Worm (Caenorhabditis elegans) whole organism, L1 larva: ENCODE data around the gene Y38F1A.4.

Source experiments
- C04F5.9 ChIP-seq: sonication (generic microtip); optimal IDR thresholded peaks from 2 replicates; lab custom pipeline; 2016; ENCODE audit warnings: missing genetic modification characterization, missing compliant biosample characterization
- C16A3.4 ChIP-seq: fragments of 150-350 bp; optimal IDR thresholded peaks from 2 replicates; lab custom pipeline; 2014; ENCODE audit warnings: missing biosample characterization, missing genetic modification characterization
- F16B12.6 ChIP-seq: fragments of 150-350 bp; optimal IDR thresholded peaks from 2 replicates; lab custom pipeline; 2014; ENCODE audit warnings: missing biosample characterization, missing genetic modification characterization
- Y116A8C.19 ChIP-seq: sonication (generic microtip); optimal IDR thresholded peaks from 2 replicates; lab custom pipeline; 2016; ENCODE audit warnings: missing compliant biosample characterization, missing genetic modification characterization, borderline replicate concordance
- ama-1 ChIP-seq: fragments of 150-350 bp; optimal IDR thresholded peaks from 2 replicates; lab custom pipeline; 2014
- blmp-1 ChIP-seq: fragments of 150-350 bp; optimal IDR thresholded peaks from 2 replicates; lab custom pipeline; 2014; ENCODE audit warnings: missing biosample characterization, missing genetic modification characterization
- ceh-8 ChIP-seq: fragments of 200-800 bp; sonication (Bioruptor generic); optimal IDR thresholded peaks from 2 replicates; lab custom pipeline; 2018; ENCODE audit warnings: mild to moderate bottlenecking, missing genetic modification characterization, moderate library complexity, missing compliant biosample characterization
- ceh-82 ChIP-seq, 3 experiments: fragments of 150-350 bp in 1 of 3; sonication (generic microtip) in 2 of 3; optimal IDR thresholded peaks; 2 replicates each; lab custom pipeline; 2014 to 2017; ENCODE audit warnings: missing biosample characterization in 3 of 3, missing genetic modification characterization in 3 of 3
- ces-1 ChIP-seq: fragments of 150-350 bp; optimal IDR thresholded peaks from 2 replicates; lab custom pipeline; 2014; ENCODE audit warnings: missing biosample characterization, missing genetic modification reagents, missing genetic modification characterization
- dsc-1 ChIP-seq: sonication (generic microtip); optimal IDR thresholded peaks from 2 replicates; lab custom pipeline; 2016; ENCODE audit warnings: mild to moderate bottlenecking, missing genetic modification characterization, missing compliant biosample characterization
- efl-1 ChIP-seq, 4 experiments: fragments of 150-350 bp; optimal IDR thresholded peaks in 3 of 4; peaks in 1 of 4; 1 replicate in 1 of 4; 2 replicates in 3 of 4; lab custom pipeline; 2014; ENCODE audit warnings: missing biosample characterization in 2 of 4, missing genetic modification characterization in 2 of 4, missing genetic modification reagents in 2 of 4
- efl-3 ChIP-seq: fragments of 200-800 bp; sonication (Bioruptor generic); optimal IDR thresholded peaks from 2 replicates; lab custom pipeline; 2018; ENCODE audit warnings: mild to moderate bottlenecking, missing genetic modification characterization, missing compliant biosample characterization
- egl-13 ChIP-seq: sonication (generic microtip); optimal IDR thresholded peaks from 2 replicates; lab custom pipeline; 2016; ENCODE audit warnings: missing genotype, missing genetic modification reagents, missing genetic modification characterization, missing compliant biosample characterization
- elt-2 ChIP-seq: sonication (generic microtip); optimal IDR thresholded peaks from 2 replicates; lab custom pipeline; 2016; ENCODE audit warnings: missing genetic modification characterization, mild to moderate bottlenecking, inconsistent platforms, missing compliant biosample characterization, missing genetic modification reagents
- elt-3 ChIP-seq, 6 experiments: fragments of 150-350 bp in 1 of 6; sonication (generic microtip); optimal IDR thresholded peaks; 2 replicates each; lab custom pipeline; 2017 to 2018; ENCODE audit warnings: missing biosample characterization in 6 of 6, missing genetic modification characterization in 6 of 6, inconsistent platforms in 1 of 6
- fkh-10 ChIP-seq: sonication (generic microtip); optimal IDR thresholded peaks from 2 replicates; lab custom pipeline; 2017; ENCODE audit warnings: missing biosample characterization, missing genetic modification reagents, missing genetic modification characterization
- fkh-4 ChIP-seq: sonication (generic microtip); optimal IDR thresholded peaks from 2 replicates; lab custom pipeline; 2016; ENCODE audit warnings: missing compliant biosample characterization, missing genetic modification characterization, borderline replicate concordance
- fkh-8 ChIP-seq: sonication (generic microtip); optimal IDR thresholded peaks from 2 replicates; lab custom pipeline; 2016; ENCODE audit warnings: mild to moderate bottlenecking, missing genetic modification characterization, missing compliant biosample characterization
- fos-1 ChIP-seq: fragments of 150-350 bp; optimal IDR thresholded peaks from 2 replicates; lab custom pipeline; 2014; ENCODE audit warnings: missing biosample characterization, missing genetic modification characterization
- hpl-2 ChIP-seq: fragments of 150-350 bp; optimal IDR thresholded peaks from 2 replicates; lab custom pipeline; 2014; ENCODE audit warnings: missing biosample characterization, missing genetic modification reagents, missing genetic modification characterization
- irx-1 ChIP-seq: sonication (generic microtip); optimal IDR thresholded peaks from 2 replicates; lab custom pipeline; 2016; ENCODE audit warnings: missing genetic modification characterization, missing compliant biosample characterization
- isw-1 ChIP-seq: fragments of 200-800 bp; sonication (Bioruptor generic); IDR thresholded peaks from 2 replicates; pipeline ENCODE4 v1.3.6; 2022; ENCODE audit warnings: missing genetic modification characterization, missing compliant biosample characterization
- lin-13 ChIP-seq: fragments of 150-350 bp; optimal IDR thresholded peaks from 2 replicates; lab custom pipeline; 2014; ENCODE audit warnings: missing biosample characterization, missing genetic modification reagents, missing genetic modification characterization
- lir-3 ChIP-seq: sonication (generic microtip); optimal IDR thresholded peaks from 2 replicates; lab custom pipeline; 2016; ENCODE audit warnings: mild to moderate bottlenecking, missing genetic modification characterization, moderate library complexity, missing compliant biosample characterization; ENCODE audit not compliant: poor library complexity
- mdl-1 ChIP-seq, 2 experiments: fragments of 150-350 bp; optimal IDR thresholded peaks; 2 replicates each; lab custom pipeline; 2014 to 2017; ENCODE audit warnings: missing biosample characterization in 2 of 2, missing genetic modification characterization in 2 of 2, inconsistent platforms in 1 of 2
- nhr-11 ChIP-seq: fragments of 150-350 bp; optimal IDR thresholded peaks from 2 replicates; lab custom pipeline; 2014; ENCODE audit warnings: missing biosample characterization, missing genetic modification characterization
- nhr-20 ChIP-seq: sonication (generic microtip); optimal IDR thresholded peaks from 2 replicates; lab custom pipeline; 2016; ENCODE audit warnings: mild to moderate bottlenecking, missing genetic modification characterization, missing compliant biosample characterization
- nhr-237 ChIP-seq: fragments of 150-350 bp; optimal IDR thresholded peaks from 2 replicates; lab custom pipeline; 2014; ENCODE audit warnings: missing biosample characterization, missing genetic modification characterization
- nhr-71 ChIP-seq: sonication (generic microtip); optimal IDR thresholded peaks from 2 replicates; lab custom pipeline; 2016; ENCODE audit warnings: mild to moderate bottlenecking, missing genetic modification characterization, moderate library complexity, missing compliant biosample characterization
- nhr-84 ChIP-seq: sonication (generic microtip); optimal IDR thresholded peaks from 2 replicates; lab custom pipeline; 2017; ENCODE audit warnings: missing biosample characterization, missing genetic modification characterization
- nhr-85 ChIP-seq: sonication (generic microtip); peaks from one replicate; lab custom pipeline; 2016; ENCODE audit warnings: missing genetic modification characterization, inconsistent platforms, missing compliant biosample characterization
- nhr-90 ChIP-seq: sonication (generic microtip); optimal IDR thresholded peaks from 2 replicates; lab custom pipeline; 2016; ENCODE audit warnings: mild to moderate bottlenecking, missing genetic modification characterization, missing compliant biosample characterization; ENCODE audit not compliant: poor library complexity
- pqm-1 ChIP-seq: sonication (generic microtip); optimal IDR thresholded peaks from 3 replicates; lab custom pipeline; 2017; ENCODE audit warnings: missing biosample characterization, missing genetic modification characterization
- skn-1 ChIP-seq: fragments of 150-350 bp; optimal IDR thresholded peaks from 2 replicates; lab custom pipeline; 2014; ENCODE audit warnings: missing biosample characterization, missing genetic modification characterization
- snpc-4 ChIP-seq: fragments of 150-350 bp; optimal IDR thresholded peaks from 2 replicates; lab custom pipeline; 2014; ENCODE audit warnings: missing biosample characterization, missing genetic modification characterization
- swsn-7 ChIP-seq: sonication (generic microtip); optimal IDR thresholded peaks from 2 replicates; lab custom pipeline; 2016; ENCODE audit warnings: missing genetic modification characterization, missing compliant biosample characterization
- tbx-2 ChIP-seq: sonication (generic microtip); optimal IDR thresholded peaks from 2 replicates; lab custom pipeline; 2016; ENCODE audit warnings: missing genetic modification characterization, missing compliant biosample characterization
- unc-30 ChIP-seq: sonication (generic microtip); optimal IDR thresholded peaks from 2 replicates; lab custom pipeline; 2017; ENCODE audit warnings: missing biosample characterization, missing genetic modification characterization
- unc-62 ChIP-seq: fragments of 150-350 bp; optimal IDR thresholded peaks from 2 replicates; lab custom pipeline; 2014; ENCODE audit warnings: missing biosample characterization, missing genetic modification reagents, missing genetic modification characterization
- unc-86 ChIP-seq: sonication (generic microtip); optimal IDR thresholded peaks from 2 replicates; lab custom pipeline; 2016; ENCODE audit warnings: missing genetic modification characterization, missing compliant biosample characterization
- unc-98 ChIP-seq: fragments of 200-800 bp; sonication (Bioruptor generic); IDR thresholded peaks from 2 replicates; pipeline ENCODE4 v1.3.6; 2022; ENCODE audit warnings: missing genetic modification characterization, missing compliant biosample characterization
- zag-1 ChIP-seq: fragments of 150-350 bp; optimal IDR thresholded peaks from 2 replicates; lab custom pipeline; 2014; ENCODE audit warnings: missing biosample characterization, missing genetic modification characterization

Y38F1A.4 gene

DNA sequence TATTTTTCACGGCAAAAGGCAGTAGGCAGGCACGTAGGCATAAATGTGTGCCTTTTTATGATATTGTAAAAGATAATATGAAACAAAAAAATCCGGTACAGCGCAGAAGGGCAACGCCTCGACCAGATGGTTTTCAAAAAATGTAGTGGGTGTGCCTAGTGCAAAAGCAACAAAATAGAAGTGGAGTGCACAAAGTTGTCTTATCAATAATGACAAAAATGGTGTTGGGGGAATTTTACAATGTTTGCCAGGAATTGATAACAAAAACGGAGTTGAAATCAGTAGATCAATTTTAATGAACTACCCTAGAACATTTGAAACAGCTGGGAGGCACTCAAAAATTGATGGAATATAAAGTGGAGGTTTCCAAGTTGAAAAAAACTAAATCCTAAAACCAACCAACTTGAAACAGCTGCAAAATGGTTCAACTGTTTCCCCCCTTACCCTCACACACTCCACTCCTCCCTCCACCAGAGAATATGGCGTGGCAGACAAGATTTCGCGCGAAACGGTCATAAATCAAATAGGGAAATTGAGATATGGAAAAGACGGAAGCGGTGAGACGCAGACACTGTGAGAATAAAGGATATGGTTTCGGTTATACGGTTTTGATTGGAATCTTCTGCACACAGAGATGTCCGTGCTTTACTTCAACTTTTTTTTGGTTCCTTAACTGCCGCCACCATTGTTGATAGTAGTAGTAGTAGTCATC, 34.8 kb upstream of the Y38F1A.4 start (continued):
- TF ChIP-seq nhr-11 (tag; lab: Kevin White, UChicago) (no peak), unc-30 (tag; lab: Kevin White, UChicago) (no peak), nhr-85 (peak; percentile 89), skn-1 (tag; lab: Kevin White, UChicago) (no peak), swsn-7 (no peak)

DNA sequence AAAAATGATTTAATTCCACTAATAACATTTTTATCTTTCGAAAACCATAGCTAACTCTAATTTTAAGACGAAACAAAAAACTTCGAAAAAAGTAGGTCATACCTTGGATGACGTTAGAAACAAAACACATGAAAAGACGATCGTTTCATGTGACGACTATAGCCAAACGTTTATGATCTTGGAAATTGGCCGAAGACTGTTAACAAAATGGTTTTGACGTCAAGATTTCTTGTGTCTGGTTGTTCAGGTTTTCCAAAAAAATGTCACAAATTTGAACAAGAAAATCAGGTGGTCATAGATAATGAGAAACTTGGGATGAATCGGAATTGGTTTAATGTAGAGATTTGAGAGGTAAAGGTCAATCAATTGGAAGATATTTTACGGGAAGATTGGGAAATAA, 33.7 kb upstream of the Y38F1A.4 start:
- TF ChIP-seq efl-1 (optimal IDR thresholded peaks at IDR 0.05; lab: Kevin White, UChicago): no peak
- peak in 1 of 2 experiments; percentile 94 for TF ChIP-seq efl-1 (GFP tag; optimal IDR thresholded peaks at IDR 0.05 in 1 of 2; lab: Kevin White, UChicago)
- peak; percentile 66 for TF ChIP-seq nhr-85
- peak in 1 of 2 experiments; percentile 3 for TF ChIP-seq mdl-1 (tag; optimal IDR thresholded peaks at IDR 0.05; lab: Kevin White, UChicago)
- no peak for TF ChIP-seq snpc-4 (tag; lab: Kevin White, UChicago)
- peak; percentile 52 for TF ChIP-seq blmp-1
- no peak for TF ChIP-seq C04F5.9 (tag; lab: Kevin White, UChicago)
- peak in 1 of 6 experiments; percentile 48 for TF ChIP-seq elt-3 (tag; optimal IDR thresholded peaks at IDR 0.05; lab: Kevin White, UChicago)
- no peak for TF ChIP-seq unc-30 (tag; lab: Kevin White, UChicago)
- no peak for TF ChIP-seq nhr-90 (tag; lab: Kevin White, UChicago)
- peak; percentile 27 for TF ChIP-seq nhr-20 (tag; lab: Kevin White, UChicago)

DNA sequence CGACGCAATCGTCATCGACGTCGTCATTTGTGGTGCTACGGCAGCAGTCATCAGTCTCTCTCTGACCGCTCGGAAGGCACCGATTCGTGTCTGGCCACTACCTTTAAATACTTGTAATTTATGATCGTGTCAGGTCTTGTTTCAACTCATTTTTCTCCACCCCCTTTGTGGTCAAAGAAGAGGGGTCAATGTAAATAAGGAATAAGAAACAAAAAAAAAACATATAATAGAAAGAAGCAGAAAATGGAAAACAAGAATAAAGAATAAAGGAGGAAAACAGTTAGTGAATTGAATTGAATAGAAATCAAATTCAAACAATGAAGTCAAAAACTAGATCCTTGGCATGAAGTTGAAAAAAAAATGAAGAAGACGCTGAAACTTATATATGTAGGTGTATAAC, 31.2 kb upstream of the Y38F1A.4 start, which contains the start of gene Y38F1A.8:
Gene Y38F1A.8 (minus strand): TSS at position 101 of the 400 bp plus-strand sequence.
- TF ChIP-seq nhr-85 (peak; percentile 26), elt-2 (tag; lab: Kevin White, UChicago) (no peak)

DNA sequence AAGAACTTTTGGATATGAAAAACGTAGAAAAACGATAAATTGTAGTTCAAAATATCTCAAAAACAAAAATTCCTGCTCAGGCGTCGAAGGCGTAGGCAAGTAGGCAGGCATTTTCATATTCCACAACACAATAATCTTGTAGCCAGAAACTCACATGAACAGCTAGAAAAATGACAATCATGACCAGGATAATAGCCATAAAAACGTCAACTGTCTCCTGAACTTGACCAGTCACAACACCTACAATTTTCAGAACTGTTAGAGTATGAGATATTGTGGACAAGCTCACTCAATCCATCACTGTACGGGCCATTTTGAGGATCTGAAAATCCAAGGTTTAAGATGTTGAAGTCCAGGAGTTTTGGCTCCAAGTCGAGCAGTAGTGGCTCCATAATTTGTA, 27.9 kb upstream of the Y38F1A.4 start, which contains the start of gene Y38F1A.7:
Gene Y38F1A.7 (minus strand): TSS at position 392 of the 400 bp plus-strand sequence.
- no peak for TF ChIP-seq nhr-237 (tag; lab: Kevin White, UChicago)
- no peak for TF ChIP-seq zag-1 (tag; lab: Kevin White, UChicago)
- no peak for TF ChIP-seq ceh-8 (GFP tag; lab: Kevin White, UChicago)
- no peak for TF ChIP-seq ces-1 (GFP tag; lab: Kevin White, UChicago)
- TF ChIP-seq isw-1 (GFP tag; lab: Robert Waterston, UW): no peak
- TF ChIP-seq F16B12.6 (tag; lab: Kevin White, UChicago): no peak
- TF ChIP-seq fkh-10 (GFP tag; lab: Kevin White, UChicago): no peak
- TF ChIP-seq snpc-4 (tag; lab: Kevin White, UChicago): no peak
- TF ChIP-seq lir-3: no peak
- TF ChIP-seq pqm-1 (tag; lab: Kevin White, UChicago): no peak
- no peak for TF ChIP-seq nhr-84 (tag; lab: Kevin White, UChicago)
- TF ChIP-seq nhr-90 (tag; lab: Kevin White, UChicago): no peak
- TF ChIP-seq irx-1 (tag; lab: Kevin White, UChicago): no peak
- TF ChIP-seq, all 84 proteins: peak for 0

DNA sequence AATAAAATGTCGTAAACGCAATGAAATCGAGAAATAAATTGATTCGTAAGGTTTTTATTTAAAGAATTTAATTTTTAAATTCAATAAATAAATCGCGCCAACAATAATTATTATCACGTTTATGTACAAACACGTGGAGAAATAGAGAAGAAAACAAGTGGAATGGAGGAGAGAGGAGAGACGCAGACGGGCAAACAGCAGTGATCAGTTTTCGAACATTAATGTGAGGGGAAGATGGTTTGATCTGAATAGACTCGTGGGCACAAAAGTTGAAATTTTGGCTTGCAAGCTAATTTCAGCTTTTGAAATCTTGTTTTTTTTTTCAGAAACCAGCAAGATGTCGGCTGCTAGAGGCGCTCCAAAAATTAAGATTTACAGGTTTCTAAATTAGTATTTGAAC, 26.7 kb upstream of the Y38F1A.4 start, which contains the start of gene hphd-1:
Gene hphd-1 (minus strand): TSS at position 323 of the 400 bp plus-strand sequence.
- TF ChIP-seq fkh-8 (tag; lab: Kevin White, UChicago) (no peak), ama-1 (lab: Kevin White, UChicago) (no peak), egl-13 (no peak), unc-98 (GFP tag; lab: Robert Waterston, UW) (no peak), elt-2 (tag; lab: Kevin White, UChicago) (peak; percentile 51), Y116A8C.19 (tag; lab: Kevin White, UChicago) (no peak), fkh-4 (no peak), dsc-1 (tag; lab: Kevin White, UChicago) (peak; percentile 28), isw-1 (GFP tag; lab: Robert Waterston, UW) (no peak), nhr-71 (tag; lab: Kevin White, UChicago) (peak; percentile 90), nhr-85 (peak; percentile 39), unc-86 (tag; lab: Kevin White, UChicago) (no peak), nhr-84 (tag; lab: Kevin White, UChicago) (no peak), fos-1 (no peak), unc-62 (no peak), F16B12.6 (tag; lab: Kevin White, UChicago) (no peak), hpl-2 (GFP tag; lab: Kevin White, UChicago) (no peak), nhr-90 (tag; lab: Kevin White, UChicago) (peak; percentile 72), tbx-2 (tag; lab: Kevin White, UChicago) (peak; percentile 26), ceh-82 (tag; optimal IDR thresholded peaks at IDR 0.05; lab: Kevin White, UChicago) (no peak), efl-3 (GFP tag; lab: Kevin White, UChicago) (no peak), C16A3.4 (tag; lab: Kevin White, UChicago) (peak; percentile 60), efl-1 (optimal IDR thresholded peaks at IDR 0.05; lab: Kevin White, UChicago) (peak; percentile 34), efl-1 (GFP tag; optimal IDR thresholded peaks at IDR 0.05 in 1 of 2; lab: Kevin White, UChicago) (no peak), lin-13 (no peak)
